Worm (Caenorhabditis elegans): ENCODE results near the gene T01D1.4.

DNA sequence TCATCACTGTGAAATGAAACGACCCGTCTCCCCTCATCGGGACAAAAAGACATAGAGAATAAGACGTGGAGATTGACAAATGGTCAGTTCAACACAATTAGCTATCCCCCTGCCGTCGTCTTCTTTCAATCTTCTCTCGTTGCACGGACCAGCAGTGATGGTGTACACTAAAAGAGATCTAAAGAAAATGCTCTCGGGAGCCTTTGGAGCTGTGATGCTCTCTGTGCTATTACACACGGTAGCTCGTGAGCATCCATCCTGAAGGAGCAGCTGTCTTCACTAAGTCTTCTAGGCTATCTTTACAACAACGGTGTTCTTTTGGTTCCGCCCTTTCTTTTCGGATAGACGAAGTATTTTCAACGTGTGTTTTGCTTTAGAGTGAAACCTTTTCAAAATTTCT is 17.6 kb downstream of the T01D1.4 start:
- TF ChIP-seq lin-13 (tag; optimal IDR thresholded peaks at IDR 0.05) (no peak), nhr-76 (tag; optimal IDR thresholded peaks at IDR 0.05) (no peak), nhr-237 (tag; optimal IDR thresholded peaks at IDR 0.05) (no peak)
